Fruit fly (Drosophila melanogaster): ENCODE data around the gene CG16989.

The CG16989 gene

DNA sequence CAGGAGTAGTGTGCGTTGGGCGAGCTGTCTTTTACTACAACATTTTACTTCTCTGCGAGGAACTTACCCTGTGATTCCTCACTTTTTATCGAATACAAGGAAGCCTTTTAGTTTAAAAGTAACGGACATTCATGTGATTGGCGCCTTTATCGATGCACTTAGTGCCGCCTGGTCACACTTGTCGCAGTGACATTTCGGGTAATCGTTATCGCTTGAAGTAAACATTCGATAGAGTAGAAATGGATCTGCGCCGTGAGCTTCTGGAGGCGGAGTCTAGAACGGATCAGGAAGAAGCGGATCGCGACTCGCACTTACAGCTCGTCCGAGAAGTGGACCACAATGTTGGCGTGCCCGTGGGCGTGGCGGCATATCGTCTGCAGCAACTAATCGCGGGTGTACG lies at the start of gene CG16989:
Gene CG16989, plus strand, starts transcription at position 225 of the 400 bp plus-strand sequence.
- TF ChIP-seq insv (optimal IDR thresholded peaks at IDR 0.05) (no peak), Myc (optimal IDR thresholded peaks at IDR 0.05) (no peak), Sin3A (optimal IDR thresholded peaks at IDR 0.05) (no peak), h (optimal IDR thresholded peaks at IDR 0.05) (no peak), ttk (optimal IDR thresholded peaks at IDR 0.05) (no peak), psq (optimal IDR thresholded peaks at IDR 0.05) (no peak)

DNA sequence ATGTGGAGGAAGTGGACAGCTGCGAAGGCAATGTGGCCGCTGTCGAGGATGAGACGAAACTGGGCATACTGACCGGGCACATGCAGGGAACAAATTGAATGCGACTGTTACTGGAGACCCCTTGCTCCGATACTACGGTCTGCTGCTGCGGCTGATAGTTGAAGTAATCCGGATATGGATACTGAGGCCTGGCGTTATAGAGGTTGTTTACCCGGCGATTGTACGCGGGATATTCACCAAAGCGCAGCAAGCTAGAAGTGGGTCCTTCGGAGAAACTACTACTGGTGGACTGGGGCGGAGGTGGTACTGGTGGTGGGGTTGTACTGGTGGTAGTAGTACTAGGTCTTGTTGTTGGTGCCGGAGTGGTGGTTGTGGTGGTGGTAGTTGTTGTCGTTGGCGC lies 42.9 kb upstream of the CG16989 start, which contains the start of gene CG5254:
Gene CG5254, plus strand, starts transcription at position 301 of the 400 bp plus-strand sequence.
- no peak for TF ChIP-seq psq (optimal IDR thresholded peaks at IDR 0.05)
- TF ChIP-seq ttk (optimal IDR thresholded peaks at IDR 0.05) = no peak
- no peak for TF ChIP-seq Myc (optimal IDR thresholded peaks at IDR 0.05)
- no peak for TF ChIP-seq h (optimal IDR thresholded peaks at IDR 0.05)
- no peak for TF ChIP-seq Sin3A (optimal IDR thresholded peaks at IDR 0.05)
- TF ChIP-seq insv (optimal IDR thresholded peaks at IDR 0.05) = no peak

DNA sequence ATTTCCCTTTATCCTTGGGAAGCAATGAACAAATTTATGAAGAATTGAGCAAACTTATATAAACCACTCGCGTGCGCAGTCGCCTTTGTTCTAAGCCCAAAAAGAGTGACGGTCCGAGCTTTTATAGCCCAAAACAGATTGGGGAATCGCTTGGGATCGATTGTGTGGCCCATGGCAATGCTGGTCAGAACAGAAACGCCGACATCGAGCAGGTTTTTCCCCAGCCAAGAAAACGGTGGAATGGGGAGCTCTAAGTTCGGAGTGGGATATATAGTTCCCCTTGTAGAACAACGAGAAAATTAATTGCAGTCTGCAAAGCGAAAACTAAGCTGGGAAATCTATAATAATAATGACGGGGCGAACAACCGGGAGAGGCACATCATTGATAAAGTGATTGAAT lies 41.7 kb upstream of the CG16989 start, which contains the start of gene CG13362:
Gene CG13362, minus strand, starts transcription at position 101 of the 400 bp plus-strand sequence.
- TF ChIP-seq psq (optimal IDR thresholded peaks at IDR 0.05) (no peak), Myc (optimal IDR thresholded peaks at IDR 0.05) (no peak), Sin3A (optimal IDR thresholded peaks at IDR 0.05) (no peak), insv (optimal IDR thresholded peaks at IDR 0.05) (no peak), ttk (optimal IDR thresholded peaks at IDR 0.05) (no peak), h (optimal IDR thresholded peaks at IDR 0.05) (no peak)

DNA sequence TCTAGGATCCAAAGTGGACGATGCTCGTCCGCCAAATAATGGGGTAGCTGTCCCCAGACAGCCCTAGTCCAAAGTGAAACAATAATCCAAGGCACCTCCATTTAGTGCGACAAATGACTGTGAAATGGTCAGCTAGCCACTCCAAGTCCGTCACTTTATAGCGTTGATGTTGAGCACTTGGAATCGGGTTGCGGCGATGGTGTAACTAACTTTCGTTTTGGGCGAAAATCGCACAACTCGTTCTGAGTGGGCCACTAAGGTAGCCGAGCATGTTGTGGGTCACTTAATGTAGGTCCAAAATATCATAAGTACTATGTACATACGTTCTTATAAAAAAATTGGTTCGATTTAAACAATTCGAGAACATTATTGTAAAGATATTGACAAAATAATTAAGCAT lies 39.4 kb upstream of the CG16989 start, which contains the start of gene CG13361:
Gene CG13361, minus strand, starts transcription at position 101 of the 400 bp plus-strand sequence.
- TF ChIP-seq psq (optimal IDR thresholded peaks at IDR 0.05) (no peak), insv (optimal IDR thresholded peaks at IDR 0.05) (no peak), ttk (optimal IDR thresholded peaks at IDR 0.05) (no peak), h (optimal IDR thresholded peaks at IDR 0.05) (no peak), Myc (optimal IDR thresholded peaks at IDR 0.05) (no peak), Sin3A (optimal IDR thresholded peaks at IDR 0.05) (no peak)

DNA sequence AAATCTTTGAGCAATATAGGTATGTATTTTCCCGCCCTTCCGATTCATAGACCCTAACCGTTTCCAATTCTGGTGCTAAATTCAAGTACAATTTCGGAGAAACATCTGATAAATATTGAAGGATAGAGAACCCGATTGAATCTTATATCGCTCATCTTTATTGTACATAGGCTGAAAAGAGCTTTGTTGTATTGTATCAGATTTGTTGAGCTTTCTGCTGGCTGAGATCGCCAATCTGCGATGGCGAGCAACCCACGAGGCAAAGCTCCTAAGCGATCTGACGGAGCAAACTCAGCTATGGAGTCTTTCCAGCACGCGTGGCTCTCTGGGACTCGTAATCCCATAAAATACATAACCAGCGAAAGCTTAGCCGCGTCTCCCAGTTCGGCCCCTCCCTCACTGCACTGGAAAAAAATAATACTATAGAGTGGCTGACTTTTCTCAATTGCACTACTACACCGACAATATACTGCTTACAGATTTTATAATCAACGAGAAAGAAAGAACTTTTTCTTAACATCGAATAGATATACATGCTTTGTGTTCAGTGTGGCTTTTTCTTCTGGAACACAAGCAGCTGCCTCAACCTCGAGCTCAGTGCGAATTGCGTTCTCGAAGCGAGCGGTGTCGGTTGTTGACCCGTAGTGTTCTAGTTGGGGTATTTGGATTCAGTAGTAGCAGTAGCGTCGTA lies 37.2 kb upstream of the CG16989 start:
- TF ChIP-seq Sin3A (optimal IDR thresholded peaks at IDR 0.05) (no peak), ttk (optimal IDR thresholded peaks at IDR 0.05) (no peak), h (optimal IDR thresholded peaks at IDR 0.05) (no peak), insv (optimal IDR thresholded peaks at IDR 0.05) (no peak), psq (optimal IDR thresholded peaks at IDR 0.05) (no peak), Myc (optimal IDR thresholded peaks at IDR 0.05) (no peak)

DNA sequence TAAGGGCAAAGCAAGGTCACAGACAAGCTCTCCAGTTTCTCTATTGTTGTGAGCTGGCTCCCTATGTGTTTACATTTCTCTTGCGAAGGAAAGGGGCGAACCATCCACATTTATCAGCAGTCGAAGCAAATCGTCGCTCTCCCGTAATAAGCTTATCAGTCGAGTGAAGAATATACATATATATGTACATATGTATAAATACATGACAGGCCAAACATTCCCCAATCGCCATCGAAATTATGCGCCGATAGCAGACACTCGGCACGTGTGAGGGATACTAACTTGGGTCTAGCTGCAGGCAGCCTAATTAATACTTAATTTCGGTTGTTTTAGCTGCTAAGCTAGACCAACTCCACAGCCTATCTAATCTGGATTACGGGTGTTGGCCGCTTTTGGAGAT lies 36.1 kb upstream of the CG16989 start:
- no peak for TF ChIP-seq psq (optimal IDR thresholded peaks at IDR 0.05)
- no peak for TF ChIP-seq Sin3A (optimal IDR thresholded peaks at IDR 0.05)
- no peak for TF ChIP-seq Myc (optimal IDR thresholded peaks at IDR 0.05)
- TF ChIP-seq ttk (optimal IDR thresholded peaks at IDR 0.05) = no peak
- TF ChIP-seq insv (optimal IDR thresholded peaks at IDR 0.05) = no peak
- TF ChIP-seq h (optimal IDR thresholded peaks at IDR 0.05) = no peak

DNA sequence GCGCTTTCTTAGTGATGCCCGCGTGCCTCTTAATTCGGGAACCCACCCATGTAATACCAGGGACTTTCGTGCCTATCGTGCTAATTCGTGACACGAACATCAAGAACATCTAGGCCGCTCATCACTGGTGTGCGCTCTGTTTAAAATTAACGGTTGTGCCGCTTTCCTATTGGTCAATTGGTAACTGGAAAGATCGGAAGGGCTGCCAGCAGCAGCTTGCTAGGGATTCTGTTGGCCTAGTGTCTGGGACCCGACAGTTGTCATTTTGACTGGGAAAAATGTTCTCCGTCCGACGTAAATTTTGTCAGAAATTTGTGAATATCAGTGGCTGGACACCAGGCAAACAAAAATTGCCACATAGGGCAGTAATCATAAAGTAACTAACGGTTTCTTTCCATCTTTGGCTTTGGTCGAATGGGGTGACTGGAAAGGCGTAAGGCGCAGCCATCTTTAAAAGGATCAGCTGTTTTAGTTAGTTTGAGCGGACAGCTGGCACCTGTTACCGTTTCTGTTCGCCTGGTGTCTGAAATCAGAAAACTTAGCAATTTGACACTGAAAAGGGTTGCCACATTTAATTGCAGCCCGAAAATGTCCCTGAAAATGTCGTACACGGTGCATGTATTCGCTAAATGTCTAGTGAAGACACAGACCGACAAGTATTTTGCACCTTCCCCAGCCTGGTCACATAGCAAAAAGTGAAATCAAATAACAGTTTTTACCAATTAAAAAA lies 33.9 kb upstream of the CG16989 start, which contains the start of gene CG5273:
Gene CG5273, plus strand, starts transcription at position 703 of the 730 bp plus-strand sequence.
- no peak for TF ChIP-seq h (optimal IDR thresholded peaks at IDR 0.05)
- TF ChIP-seq ttk (optimal IDR thresholded peaks at IDR 0.05) = no peak
- no peak for TF ChIP-seq insv (optimal IDR thresholded peaks at IDR 0.05)
- no peak for TF ChIP-seq psq (optimal IDR thresholded peaks at IDR 0.05)
- no peak for TF ChIP-seq Sin3A (optimal IDR thresholded peaks at IDR 0.05)

DNA sequence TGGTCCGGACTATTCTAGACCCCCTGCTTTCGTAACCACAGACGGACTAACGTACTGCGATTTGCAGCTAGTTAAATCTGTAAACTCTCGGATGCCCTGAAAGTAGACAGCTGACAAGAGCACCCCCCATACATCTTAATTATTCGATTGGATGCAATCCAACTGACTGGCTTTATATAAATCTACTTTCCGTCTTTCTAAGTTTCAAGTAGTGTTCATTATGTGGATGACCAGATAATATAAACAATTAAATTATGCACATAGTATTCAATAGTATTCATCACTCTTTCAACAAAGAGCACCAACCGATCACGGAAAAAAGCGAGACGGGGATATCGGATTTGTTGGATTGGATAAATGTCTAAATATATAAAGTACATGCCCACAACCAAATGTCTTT lies 30.9 kb upstream of the CG16989 start:
- TF ChIP-seq Myc (optimal IDR thresholded peaks at IDR 0.05) (no peak), Sin3A (optimal IDR thresholded peaks at IDR 0.05) (no peak), ttk (optimal IDR thresholded peaks at IDR 0.05) (no peak), h (optimal IDR thresholded peaks at IDR 0.05) (no peak), insv (optimal IDR thresholded peaks at IDR 0.05) (no peak), psq (optimal IDR thresholded peaks at IDR 0.05) (no peak)

DNA sequence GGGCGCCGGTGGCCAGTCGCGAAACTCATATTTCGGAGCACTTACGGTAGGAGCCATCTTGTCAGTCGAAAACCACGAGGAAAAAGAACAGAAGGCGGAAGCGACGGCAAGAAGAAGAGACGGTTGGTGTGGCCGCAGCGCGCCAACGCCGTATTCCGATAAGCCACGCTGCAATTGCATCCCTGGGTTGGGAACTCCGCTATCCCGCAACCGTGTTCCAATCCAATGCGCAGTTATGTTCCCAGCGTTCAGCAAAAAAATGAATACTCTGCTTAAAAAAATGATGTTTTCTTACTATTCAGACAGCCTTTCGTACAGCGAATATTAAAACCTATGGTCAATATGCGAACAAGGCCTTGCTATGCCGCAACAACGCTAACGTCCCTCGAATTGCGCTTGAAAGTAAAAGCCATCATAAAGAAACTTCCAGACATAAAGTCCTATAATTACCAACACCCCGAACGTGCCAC lies 27.9 kb upstream of the CG16989 start, which contains the start of gene RpL22:
Gene RpL22, minus strand, starts transcription at position 92 of the 470 bp plus-strand sequence.
- TF ChIP-seq Myc (optimal IDR thresholded peaks at IDR 0.05) (no peak), h (optimal IDR thresholded peaks at IDR 0.05) (no peak)

DNA sequence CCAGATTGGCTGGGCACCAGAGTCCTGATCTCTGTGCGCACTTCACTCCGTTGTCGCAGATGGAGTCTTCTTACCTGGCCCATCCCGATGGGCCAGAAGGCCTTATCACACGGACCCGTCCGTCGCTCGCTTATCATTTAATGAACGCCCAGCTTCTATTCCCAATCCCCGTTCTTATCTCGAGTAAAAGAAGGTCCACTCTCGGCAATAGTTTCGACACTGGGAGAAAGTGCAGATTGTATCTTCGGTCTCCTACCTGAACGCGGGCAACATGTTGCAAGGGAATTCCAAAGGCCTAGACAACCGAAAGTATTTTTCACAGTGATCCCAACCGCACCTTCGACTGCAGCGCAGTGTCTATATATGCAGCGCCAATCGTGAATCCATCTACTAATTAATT lies 26.9 kb upstream of the CG16989 start:
- TF ChIP-seq h (optimal IDR thresholded peaks at IDR 0.05) (no peak), Myc (optimal IDR thresholded peaks at IDR 0.05) (no peak)

DNA sequence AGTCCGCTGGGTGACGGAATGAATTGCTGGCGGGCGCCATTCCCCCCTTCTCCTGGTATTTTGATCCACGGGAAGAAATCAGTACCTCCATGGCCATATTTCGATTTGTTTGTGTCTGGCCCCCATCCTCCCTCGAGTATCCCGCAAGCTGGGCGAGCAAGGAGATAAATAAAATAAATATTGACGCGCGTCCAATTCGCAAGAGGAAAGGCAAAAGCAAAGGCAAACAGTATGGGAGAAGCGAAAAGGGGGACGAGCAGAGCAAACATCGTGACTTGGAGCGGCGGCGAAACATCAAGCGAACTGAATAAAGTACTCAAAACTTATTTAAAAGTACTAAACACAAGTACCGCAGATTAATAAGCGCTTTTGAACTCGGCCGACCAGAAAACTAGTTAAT lies 25.0 kb upstream of the CG16989 start:
- TF ChIP-seq insv (optimal IDR thresholded peaks at IDR 0.05) (no peak), ttk (optimal IDR thresholded peaks at IDR 0.05) (no peak), Sin3A (optimal IDR thresholded peaks at IDR 0.05) (no peak), h (optimal IDR thresholded peaks at IDR 0.05) (no peak), psq (optimal IDR thresholded peaks at IDR 0.05) (no peak), Myc (optimal IDR thresholded peaks at IDR 0.05) (no peak)

DNA sequence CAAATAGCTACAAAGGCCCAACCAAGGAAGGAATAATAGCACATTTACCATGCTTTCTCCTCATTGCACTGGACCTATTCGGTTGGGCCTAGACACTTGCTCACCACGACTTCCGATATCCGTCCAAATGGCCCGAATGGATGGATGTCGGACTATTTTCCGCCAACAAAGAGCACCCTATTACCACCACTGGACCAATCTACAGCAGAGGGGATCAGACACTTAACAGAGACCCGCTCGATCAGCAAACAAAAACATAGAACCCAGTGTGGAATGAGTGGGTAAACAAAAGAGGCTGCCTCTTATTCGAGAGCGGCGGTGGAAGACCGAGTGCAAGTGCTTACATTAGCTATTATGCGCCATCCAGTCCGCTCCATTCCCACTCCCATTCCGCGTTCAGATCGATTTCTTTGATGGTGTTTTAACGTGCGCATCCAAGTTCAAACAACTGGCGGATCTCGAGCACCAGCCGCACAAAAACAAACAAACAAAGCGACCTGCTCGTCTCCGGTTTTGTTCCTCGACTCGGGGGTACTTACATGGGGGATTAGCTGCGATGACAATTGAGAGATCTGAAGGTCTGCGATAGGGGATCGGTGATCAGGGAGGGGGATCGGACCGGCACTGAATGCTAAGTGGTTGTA lies 24.3 kb upstream of the CG16989 start:
- TF ChIP-seq Myc (optimal IDR thresholded peaks at IDR 0.05) (no peak), Sin3A (optimal IDR thresholded peaks at IDR 0.05) (no peak), insv (optimal IDR thresholded peaks at IDR 0.05) (no peak), psq (optimal IDR thresholded peaks at IDR 0.05) (no peak), h (optimal IDR thresholded peaks at IDR 0.05) (no peak), ttk (optimal IDR thresholded peaks at IDR 0.05) (no peak)
